Worm (Caenorhabditis elegans) whole organism, L4 larva: ENCODE results near the gene Y38H6C.24.

Experiments used
- Y105C5A.15 ChIP-seq: fragments of 200-800 bp; sonication (Bioruptor generic); IDR thresholded peaks from 2 replicates; pipeline ENCODE4 v1.3.6; 2022; ENCODE audit warnings: missing genetic modification characterization, missing compliant biosample characterization
- Y48G9A.11 ChIP-seq: fragments of 200-800 bp; sonication (Bioruptor generic); IDR thresholded peaks from 2 replicates; pipeline ENCODE4 v1.3.6; 2022; ENCODE audit warnings: missing genetic modification reagents, missing genetic modification characterization, missing compliant biosample characterization
- aha-1 ChIP-seq: fragments of 150-350 bp; peaks from one replicate; lab custom pipeline; 2014; ENCODE audit warnings: missing biosample characterization, missing genetic modification characterization
- ama-1 ChIP-seq: fragments of 150-350 bp; optimal IDR thresholded peaks from 2 replicates; lab custom pipeline; 2014; ENCODE audit warnings: inconsistent platforms, mixed read lengths
- attf-4 ChIP-seq: sonication (generic microtip); optimal IDR thresholded peaks from 3 replicates; lab custom pipeline; 2017; ENCODE audit warnings: missing biosample characterization, missing genetic modification characterization
- ceh-28 ChIP-seq: fragments of 150-350 bp; optimal IDR thresholded peaks from 2 replicates; lab custom pipeline; 2014; ENCODE audit warnings: missing biosample characterization, missing genetic modification reagents, missing genetic modification characterization
- ceh-82 ChIP-seq: sonication (generic microtip); optimal IDR thresholded peaks from 2 replicates; lab custom pipeline; 2017; ENCODE audit warnings: missing biosample characterization, missing genetic modification characterization
- daf-12 ChIP-seq: fragments of 150-350 bp; optimal IDR thresholded peaks from 2 replicates; lab custom pipeline; 2014; ENCODE audit warnings: missing biosample characterization, missing genetic modification reagents, missing genetic modification characterization
- daf-16 ChIP-seq, 3 experiments: sonication (generic microtip); optimal IDR thresholded peaks; 2 replicates each; lab custom pipeline; 2016 to 2017; ENCODE audit warnings: missing genetic modification characterization in 3 of 3, missing genetic modification reagents in 3 of 3, mild to moderate bottlenecking in 2 of 3, missing compliant biosample characterization in 2 of 3, missing biosample characterization in 1 of 3, moderate library complexity in 1 of 3
- dmd-6 ChIP-seq: fragments of 200-800 bp; sonication (Bioruptor generic); IDR thresholded peaks from 2 replicates; pipeline ENCODE4 v1.3.6; 2022; ENCODE audit warnings: missing genetic modification reagents, missing genetic modification characterization, missing compliant biosample characterization
- dpl-1 ChIP-seq: fragments of 150-350 bp; optimal IDR thresholded peaks from 2 replicates; lab custom pipeline; 2014; ENCODE audit warnings: missing biosample characterization, missing genetic modification reagents, missing genetic modification characterization
- duxl-1 ChIP-seq: sonication (generic microtip); optimal IDR thresholded peaks from 2 replicates; lab custom pipeline; 2016; ENCODE audit warnings: mild to moderate bottlenecking, missing genetic modification characterization, moderate library complexity, missing compliant biosample characterization; ENCODE audit not compliant: poor library complexity
- dve-1 ChIP-seq: sonication (generic microtip); optimal IDR thresholded peaks from 2 replicates; lab custom pipeline; 2017; ENCODE audit warnings: antibody characterized with exemption, mild to moderate bottlenecking, missing genetic modification characterization, missing compliant biosample characterization; ENCODE audit not compliant: insufficient read depth
- fos-1 ChIP-seq: fragments of 150-350 bp; optimal IDR thresholded peaks from 2 replicates; lab custom pipeline; 2014; ENCODE audit warnings: missing biosample characterization, missing genetic modification characterization
- gei-8 ChIP-seq: fragments of 200-800 bp; sonication (Bioruptor generic); optimal IDR thresholded peaks from 2 replicates; lab custom pipeline; 2018; ENCODE audit warnings: mild to moderate bottlenecking, missing genetic modification characterization, missing compliant biosample characterization
- hif-1 ChIP-seq, 2 experiments: sonication (generic microtip); optimal IDR thresholded peaks; 2 replicates each; lab custom pipeline; 2016 to 2017; ENCODE audit warnings: missing compliant biosample characterization in 2 of 2, missing genetic modification characterization in 2 of 2, missing genetic modification reagents in 2 of 2, missing genotype in 2 of 2, mild to moderate bottlenecking in 1 of 2
- hlh-30 ChIP-seq: sonication (generic microtip); optimal IDR thresholded peaks from 2 replicates; lab custom pipeline; 2017; ENCODE audit warnings: antibody characterized with exemption, mild to moderate bottlenecking, missing genetic modification characterization, missing compliant biosample characterization; ENCODE audit not compliant: insufficient read depth
- lin-13 ChIP-seq: fragments of 150-350 bp; optimal IDR thresholded peaks from 2 replicates; lab custom pipeline; 2014; ENCODE audit warnings: missing biosample characterization, missing genetic modification reagents, missing genetic modification characterization
- lin-15B ChIP-seq: fragments of 150-350 bp; sonication (generic microtip); optimal IDR thresholded peaks from 3 replicates; lab custom pipeline; 2014; ENCODE audit warnings: missing biosample characterization, missing genetic modification characterization
- lin-39 ChIP-seq: fragments of 150-350 bp; optimal IDR thresholded peaks from 2 replicates; lab custom pipeline; 2014; ENCODE audit warnings: missing biosample characterization, missing genetic modification reagents, missing genetic modification characterization
- lsy-2 ChIP-seq, 2 experiments: fragments of 150-350 bp in 1 of 2; sonication (generic microtip) in 1 of 2; optimal IDR thresholded peaks; 2 replicates each; lab custom pipeline; 2014 to 2017; ENCODE audit warnings: missing biosample characterization in 2 of 2, missing genetic modification characterization in 2 of 2
- madf-9 ChIP-seq: fragments of 200-800 bp; sonication (Bioruptor generic); conservative IDR thresholded peaks from 2 replicates; pipeline ENCODE4 v1.3.6; 2022; ENCODE audit warnings: missing genetic modification reagents, missing genetic modification characterization, missing compliant biosample characterization
- mdt-29 ChIP-seq: fragments of 200-800 bp; sonication (Bioruptor generic); IDR thresholded peaks from 2 replicates; pipeline ENCODE4 v1.3.6; 2022; ENCODE audit warnings: missing genetic modification reagents, missing genetic modification characterization, missing compliant biosample characterization
- mep-1 ChIP-seq: fragments of 150-350 bp; sonication (generic microtip); optimal IDR thresholded peaks from 3 replicates; lab custom pipeline; 2014; ENCODE audit warnings: missing biosample characterization, missing genetic modification characterization
- mes-2 ChIP-seq: sonication (generic microtip); optimal IDR thresholded peaks from 2 replicates; lab custom pipeline; 2016; ENCODE audit warnings: missing genotype, mild to moderate bottlenecking, missing genetic modification characterization, missing compliant biosample characterization; ENCODE audit not compliant: poor library complexity, severe bottlenecking
- mxl-2 ChIP-seq: fragments of 200-800 bp; sonication (Bioruptor generic); conservative IDR thresholded peaks from 2 replicates; pipeline ENCODE4 v1.3.6; 2022; ENCODE audit warnings: missing genetic modification reagents, missing genetic modification characterization, missing compliant biosample characterization
- nhr-10 ChIP-seq: fragments of 150-350 bp; optimal IDR thresholded peaks from 2 replicates; lab custom pipeline; 2014; ENCODE audit warnings: missing biosample characterization, missing genetic modification characterization
- nhr-111 ChIP-seq: fragments of 200-800 bp; sonication (Bioruptor generic); optimal IDR thresholded peaks from 2 replicates; lab custom pipeline; 2018; ENCODE audit warnings: mild to moderate bottlenecking, missing genetic modification characterization, missing compliant biosample characterization
- nhr-25 ChIP-seq: sonication (generic microtip); optimal IDR thresholded peaks from 2 replicates; lab custom pipeline; 2017; ENCODE audit warnings: missing genetic modification characterization, mild to moderate bottlenecking, missing compliant biosample characterization, antibody characterized with exemption, moderate library complexity, borderline replicate concordance; ENCODE audit not compliant: insufficient read depth
- nhr-28 ChIP-seq: fragments of 150-350 bp; optimal IDR thresholded peaks from 2 replicates; lab custom pipeline; 2014; ENCODE audit warnings: missing biosample characterization, missing genetic modification characterization
- nhr-41 ChIP-seq: fragments of 200-800 bp; sonication (Bioruptor generic); IDR thresholded peaks from 2 replicates; pipeline ENCODE4 v1.3.6; 2022; ENCODE audit warnings: missing genetic modification reagents, missing genetic modification characterization, missing compliant biosample characterization
- nhr-42 ChIP-seq: fragments of 200-800 bp; sonication (Bioruptor generic); IDR thresholded peaks from 2 replicates; pipeline ENCODE4 v1.3.6; 2022; ENCODE audit warnings: missing genetic modification characterization, missing compliant biosample characterization
- nhr-48 ChIP-seq: sonication (generic microtip); optimal IDR thresholded peaks from 2 replicates; lab custom pipeline; 2016; ENCODE audit warnings: mild to moderate bottlenecking, missing genetic modification characterization, missing compliant biosample characterization
- nhr-77 ChIP-seq: fragments of 150-350 bp; optimal IDR thresholded peaks from 2 replicates; lab custom pipeline; 2014; ENCODE audit warnings: missing biosample characterization, missing genetic modification characterization
- php-3 ChIP-seq: fragments of 200-800 bp; sonication (Bioruptor generic); IDR thresholded peaks from 2 replicates; pipeline ENCODE4 v1.3.6; 2022; ENCODE audit warnings: missing genetic modification reagents, missing genetic modification characterization, missing compliant biosample characterization
- rbr-2 ChIP-seq: sonication (generic microtip); optimal IDR thresholded peaks from 2 replicates; lab custom pipeline; 2016; ENCODE audit warnings: missing genotype, missing genetic modification characterization, missing compliant biosample characterization
- saeg-2 ChIP-seq: fragments of 200-800 bp; sonication (Bioruptor generic); IDR thresholded peaks from 2 replicates; pipeline ENCODE4 v1.3.6; 2022; ENCODE audit warnings: missing genetic modification reagents, missing genetic modification characterization, missing compliant biosample characterization
- spr-1 ChIP-seq: sonication (generic microtip); optimal IDR thresholded peaks from 2 replicates; lab custom pipeline; 2016; ENCODE audit warnings: mild to moderate bottlenecking, missing genetic modification characterization, missing compliant biosample characterization
- tag-97 ChIP-seq: fragments of 200-800 bp; sonication (Bioruptor generic); IDR thresholded peaks from 2 replicates; pipeline ENCODE4 v1.3.6; 2022; ENCODE audit warnings: missing genetic modification characterization, missing compliant biosample characterization
- tra-1 ChIP-seq: fragments of 200-800 bp; sonication (Bioruptor generic); IDR thresholded peaks from 2 replicates; pipeline ENCODE4 v1.3.6; 2022; ENCODE audit warnings: missing genetic modification reagents, missing genetic modification characterization, missing compliant biosample characterization
- unc-62 ChIP-seq, 3 experiments: fragments of 150-350 bp in 1 of 3; sonication (generic microtip); optimal IDR thresholded peaks in 2 of 3; peaks in 1 of 3; 1 replicate in 1 of 3; 2 replicates in 2 of 3; lab custom pipeline; 2014 to 2017; ENCODE audit warnings: missing biosample characterization in 3 of 3, missing genetic modification characterization in 3 of 3, missing genetic modification reagents in 3 of 3, missing genotype in 1 of 3
- zag-1 ChIP-seq: fragments of 150-350 bp; optimal IDR thresholded peaks from 2 replicates; lab custom pipeline; 2014; ENCODE audit warnings: missing biosample characterization, missing genetic modification characterization
- zfp-2 ChIP-seq: sonication (generic microtip); optimal IDR thresholded peaks from 2 replicates; lab custom pipeline; 2016; ENCODE audit warnings: mild to moderate bottlenecking, missing genetic modification characterization, missing compliant biosample characterization
- zip-11 ChIP-seq: fragments of 200-800 bp; sonication (Bioruptor generic); IDR thresholded peaks from 2 replicates; pipeline ENCODE4 v1.3.6; 2022; ENCODE audit warnings: missing genetic modification characterization, missing compliant biosample characterization
- zip-2 ChIP-seq: fragments of 150-350 bp; optimal IDR thresholded peaks from 2 replicates; lab custom pipeline; 2014; ENCODE audit warnings: missing biosample characterization, missing genetic modification characterization
- ztf-11 ChIP-seq: fragments of 150-350 bp; optimal IDR thresholded peaks from 2 replicates; lab custom pipeline; 2014; ENCODE audit warnings: missing biosample characterization, missing genetic modification characterization

The Y38H6C.24 gene

DNA sequence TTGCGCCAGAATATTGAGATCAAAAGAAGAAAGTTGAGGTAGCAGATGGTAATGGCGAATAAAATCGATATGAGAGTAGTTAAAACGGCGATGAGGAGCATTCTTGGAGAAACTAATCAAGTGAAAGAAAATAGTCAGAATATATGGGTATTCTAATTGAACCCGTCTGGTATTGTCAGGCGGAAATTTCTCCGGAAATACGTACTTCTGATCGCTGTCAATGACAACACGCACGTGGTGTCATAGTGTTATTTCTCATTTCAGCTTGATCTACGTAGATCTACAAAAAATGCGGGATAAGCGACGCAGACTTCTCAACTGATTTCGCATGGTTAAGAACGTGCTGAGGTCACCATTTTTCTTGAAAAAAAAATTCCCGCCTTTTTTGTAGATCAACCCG lies 33.9 kb upstream of the Y38H6C.24 start, which contains the start of gene srbc-79:
Gene srbc-79 (minus strand): TSS at position 101 of the 400 bp plus-strand sequence.
- TF ChIP-seq aha-1 (tag; lab: Kevin White, UChicago) (peak; percentile 16), hif-1 (tag; optimal IDR thresholded peaks at IDR 0.05; lab: Kevin White, UChicago) (no peak)

DNA sequence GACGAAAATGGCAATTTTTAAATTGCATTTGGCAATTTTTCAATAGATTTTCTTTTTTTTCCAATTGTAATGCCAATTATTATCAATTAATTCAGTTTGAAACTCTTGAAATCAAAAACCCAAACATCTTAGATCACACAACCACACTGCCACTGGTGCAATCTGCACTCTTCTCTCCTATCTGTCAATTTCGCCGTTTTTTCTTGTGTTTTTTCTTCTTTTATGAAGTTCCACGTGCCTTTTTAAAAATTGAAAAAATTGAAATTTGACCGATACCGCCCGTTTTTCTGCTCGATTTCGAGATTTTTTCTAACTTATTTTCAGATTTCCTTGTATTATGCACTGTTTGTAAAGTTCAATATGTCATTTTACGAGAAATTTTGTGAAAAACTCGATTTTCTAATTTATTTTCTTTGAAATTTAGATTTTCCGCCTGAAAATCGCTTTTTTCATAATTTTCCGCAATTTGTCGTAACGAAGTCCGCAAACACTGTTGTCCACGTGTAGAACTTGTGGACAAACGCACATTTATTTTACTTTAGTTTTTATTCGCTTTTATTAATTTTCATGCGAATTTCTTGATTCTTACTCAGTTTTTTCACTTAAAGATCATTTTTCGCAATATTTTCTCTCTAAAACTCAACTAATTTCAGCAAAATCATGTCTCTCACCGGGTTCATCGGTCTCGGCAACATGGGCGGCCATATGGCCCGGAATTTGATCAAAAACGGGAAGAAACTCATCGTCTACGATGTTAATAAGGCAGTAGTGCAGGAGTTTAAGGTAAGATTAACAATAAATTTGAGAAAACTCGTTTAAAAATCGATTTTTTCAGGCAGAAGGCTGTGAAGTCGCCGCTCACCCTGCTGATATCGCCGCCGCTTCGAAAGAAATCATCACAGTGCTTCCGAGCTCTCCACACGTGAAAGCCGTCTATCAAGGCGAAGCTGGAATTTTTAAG lies 32.7 kb upstream of the Y38H6C.24 start, which contains the start of gene B0250.5:
Gene B0250.5 (plus strand): TSS at position 654 of the 961 bp plus-strand sequence.
- TF ChIP-seq rbr-2 (tag; lab: Kevin White, UChicago) (no peak), dmd-6 (GFP tag; lab: Robert Waterston, UW) (peak; percentile 34; the same call in 1 of the 2 replicates), daf-16 (GFP tag; optimal IDR thresholded peaks at IDR 0.05; lab: Kevin White, UChicago) (no peak), daf-16 (tag; optimal IDR thresholded peaks at IDR 0.05; lab: Kevin White, UChicago) (no peak), ama-1 (no peak), nhr-10 (tag; lab: Kevin White, UChicago) (no peak), hlh-30 (peak; percentile 35), unc-62 (GFP tag; optimal IDR thresholded peaks at IDR 0.05 in 1 of 2; lab: Kevin White, UChicago) (no peak), unc-62 (tag; optimal IDR thresholded peaks at IDR 0.05; lab: Kevin White, UChicago) (no peak), Y105C5A.15 (GFP tag; lab: Robert Waterston, UW) (no peak), ztf-11 (no peak), zag-1 (no peak), lin-15B (no peak), duxl-1 (tag; lab: Kevin White, UChicago) (peak; percentile 3), ceh-28 (tag; lab: Kevin White, UChicago) (no peak), lin-39 (tag; lab: Kevin White, UChicago) (no peak), nhr-48 (no peak), ceh-82 (tag; lab: Kevin White, UChicago) (no peak), zfp-2 (tag; lab: Kevin White, UChicago) (no peak), mxl-2 (no peak), nhr-25 (tag; lab: Kevin White, UChicago) (no peak), dve-1 (tag; lab: Kevin White, UChicago) (peak; percentile 45), mdt-29 (GFP tag; lab: Robert Waterston, UW) (no peak), gei-8 (GFP tag; lab: Kevin White, UChicago) (no peak), Y48G9A.11 (GFP tag; lab: Robert Waterston, UW) (no peak), dpl-1 (GFP tag; lab: Kevin White, UChicago) (peak; percentile 65), lin-13 (GFP tag; lab: Kevin White, UChicago) (no peak), zip-2 (tag; lab: Kevin White, UChicago) (no peak), nhr-41 (no peak), lsy-2 (tag; optimal IDR thresholded peaks at IDR 0.05; lab: Kevin White, UChicago) (peak in 1 of 2 experiments; percentile 54), nhr-111 (GFP tag; lab: Kevin White, UChicago) (no peak), saeg-2 (GFP tag; lab: Robert Waterston, UW) (no peak), mep-1 (tag; lab: Kevin White, UChicago) (peak; percentile 17), daf-12 (tag; lab: Kevin White, UChicago) (no peak), tag-97 (no peak), madf-9 (GFP tag; lab: Robert Waterston, UW) (no peak), nhr-28 (tag; lab: Kevin White, UChicago) (no peak), zip-11 (GFP tag; lab: Robert Waterston, UW) (no peak), aha-1 (tag; lab: Kevin White, UChicago) (no peak), nhr-77 (no peak), spr-1 (tag; lab: Kevin White, UChicago) (no peak), mes-2 (tag; lab: Kevin White, UChicago) (no peak), nhr-42 (no peak), php-3 (GFP tag; lab: Robert Waterston, UW) (no peak), tra-1 (GFP tag; lab: Robert Waterston, UW) (no peak), hif-1 (tag; optimal IDR thresholded peaks at IDR 0.05; lab: Kevin White, UChicago) (peak in 1 of 2 experiments; percentile 35), attf-4 (tag; lab: Kevin White, UChicago) (no peak), fos-1 (tag; lab: Kevin White, UChicago) (no peak)
